Worm (Caenorhabditis elegans): ENCODE results near the gene tin-10.

- TF ChIP-seq ceh-6 (GFP tag; optimal IDR thresholded peaks at IDR 0.05): no peak
- no peak for TF ChIP-seq pqm-1 (tag; optimal IDR thresholded peaks at IDR 0.05)
- TF ChIP-seq gmeb-2 (tag; optimal IDR thresholded peaks at IDR 0.05): no peak
- TF ChIP-seq unc-55 (GFP tag; optimal IDR thresholded peaks at IDR 0.05): no peak
- TF ChIP-seq elt-2 (tag; optimal IDR thresholded peaks at IDR 0.05): no peak
- no peak for TF ChIP-seq fkh-10 (GFP tag; optimal IDR thresholded peaks at IDR 0.05)
- TF ChIP-seq T23F11.4 (GFP tag; optimal IDR thresholded peaks at IDR 0.05): no peak
- TF ChIP-seq lim-6 (tag; optimal IDR thresholded peaks at IDR 0.05): no peak
Observed at ce11 chrIII:11505621-11506020, 3.0 kb upstream of the tin-10 start.

Measured in whole organism, late embryonic.